Fruit fly (Drosophila melanogaster) whole organism, embryonic: ENCODE measurements around the gene SCCRO.

Source experiments
- Bdp1 ChIP-seq: fragments of 200-800 bp; sonication (Bioruptor generic); optimal IDR thresholded peaks from 3 replicates; lab custom pipeline; 2016; ENCODE audit warnings: missing biosample characterization, missing genetic modification characterization
- BtbVII ChIP-seq: fragments of 200-800 bp; sonication (Bioruptor generic); optimal IDR thresholded peaks from 3 replicates; lab custom pipeline; 2017; ENCODE audit warnings: missing biosample characterization, mild to moderate bottlenecking, missing genetic modification characterization
- CG10979 ChIP-seq: fragments of 200-800 bp; sonication (Bioruptor generic); optimal IDR thresholded peaks from 2 replicates; lab custom pipeline; 2018; ENCODE audit warnings: missing biosample characterization, mild to moderate bottlenecking, missing genetic modification characterization, moderate library complexity
- CG11085 ChIP-seq: fragments of 200-800 bp; sonication (Bioruptor generic); IDR thresholded peaks from 2 replicates; pipeline ENCODE4 v1.3.6; 2022; ENCODE audit warnings: missing biosample characterization, missing genetic modification characterization
- CG11093 ChIP-seq: fragments of 200-800 bp; sonication (Bioruptor generic); IDR thresholded peaks from 3 replicates; pipeline ENCODE4 v1.3.6; 2022; ENCODE audit warnings: missing biosample characterization, missing genetic modification characterization
- CG11696 ChIP-seq: fragments of 200-800 bp; sonication (Bioruptor generic); IDR thresholded peaks from 2 replicates; pipeline ENCODE4 v1.3.6; 2022; ENCODE audit warnings: missing biosample characterization, missing genetic modification characterization
- CG11723 ChIP-seq: fragments of 200-800 bp; sonication (Bioruptor generic); optimal IDR thresholded peaks from 2 replicates; lab custom pipeline; 2017; ENCODE audit warnings: missing biosample characterization, mild to moderate bottlenecking, missing genetic modification characterization
- CG14667 ChIP-seq: fragments of 200-800 bp; sonication (Bioruptor generic); IDR thresholded peaks from 2 replicates; pipeline ENCODE4 v1.3.6; 2022; ENCODE audit warnings: missing biosample characterization, missing genetic modification characterization
- CG14860 ChIP-seq: fragments of 200-800 bp; sonication (Bioruptor generic); IDR thresholded peaks from 3 replicates; pipeline ENCODE4 v1.3.6; 2022; ENCODE audit warnings: missing biosample characterization, missing genetic modification characterization; ENCODE audit not compliant: partially characterized antibody
- CG16813 ChIP-seq: fragments of 200-800 bp; sonication (Bioruptor generic); IDR thresholded peaks from 3 replicates; pipeline ENCODE4 v1.3.6; 2022; ENCODE audit warnings: missing biosample characterization, missing genetic modification characterization; ENCODE audit not compliant: partially characterized antibody
- CG2875 ChIP-seq: fragments of 200-800 bp; sonication (Bioruptor generic); optimal IDR thresholded peaks from 2 replicates; lab custom pipeline; 2017; ENCODE audit warnings: missing biosample characterization, mild to moderate bottlenecking, missing genetic modification characterization, missing genetic modification reagents
- CG3163 ChIP-seq: fragments of 200-800 bp; sonication (Bioruptor generic); optimal IDR thresholded peaks from 3 replicates; lab custom pipeline; 2016; ENCODE audit warnings: missing biosample characterization, missing genetic modification characterization
- CG33213 ChIP-seq: fragments of 200-800 bp; sonication (Bioruptor generic); optimal IDR thresholded peaks from 3 replicates; lab custom pipeline; 2016; ENCODE audit warnings: missing biosample characterization, missing genetic modification characterization
- CG4707 ChIP-seq: fragments of 200-800 bp; sonication (Bioruptor generic); optimal IDR thresholded peaks from 2 replicates; lab custom pipeline; 2018; ENCODE audit warnings: missing biosample characterization, mild to moderate bottlenecking, missing genetic modification characterization, moderate library complexity
- CG7372 ChIP-seq: fragments of 200-800 bp; sonication (Bioruptor generic); IDR thresholded peaks from 2 replicates; pipeline ENCODE4 v1.3.6; 2022; ENCODE audit warnings: missing biosample characterization, missing genetic modification characterization
- CG8281 ChIP-seq: fragments of 200-800 bp; sonication (Bioruptor generic); optimal IDR thresholded peaks from 2 replicates; lab custom pipeline; 2018; ENCODE audit warnings: missing biosample characterization, mild to moderate bottlenecking, missing genetic modification characterization, moderate library complexity
- CG8478 ChIP-seq: fragments of >200 bp; optimal IDR thresholded peaks from 2 replicates; lab custom pipeline; 2018
- CG9817 ChIP-seq: fragments of 200-800 bp; sonication (Bioruptor generic); optimal IDR thresholded peaks from 2 replicates; lab custom pipeline; 2018; ENCODE audit warnings: missing biosample characterization, mild to moderate bottlenecking, missing genetic modification characterization, moderate library complexity
- ERR ChIP-seq: fragments of 200-800 bp; sonication (Bioruptor generic); optimal IDR thresholded peaks from 2 replicates; lab custom pipeline; 2016; ENCODE audit warnings: missing biosample characterization, missing genetic modification characterization
- Ets97D ChIP-seq: fragments of 200-800 bp; sonication (Bioruptor generic); optimal IDR thresholded peaks from 3 replicates; lab custom pipeline; 2016; ENCODE audit warnings: missing biosample characterization, missing genetic modification characterization
- HmgZ ChIP-seq: fragments of 200-800 bp; sonication (Bioruptor generic); optimal IDR thresholded peaks from 2 replicates; lab custom pipeline; 2018; ENCODE audit warnings: missing biosample characterization, mild to moderate bottlenecking, missing genetic modification characterization
- Mes4 ChIP-seq: fragments of 200-800 bp; sonication (Bioruptor generic); optimal IDR thresholded peaks from 2 replicates; lab custom pipeline; 2016; ENCODE audit warnings: missing biosample characterization, missing genetic modification characterization
- Six4 ChIP-seq: fragments of 200-800 bp; sonication (Bioruptor generic); optimal IDR thresholded peaks from 2 replicates; lab custom pipeline; 2016; ENCODE audit warnings: missing biosample characterization, missing genetic modification characterization
- Trl ChIP-seq, 3 experiments: fragments of >200 bp in 2 of 3; fragments of 200-800 bp in 1 of 3; sonication (Bioruptor generic) in 1 of 3; optimal IDR thresholded peaks; 2 replicates in 1 of 3; 3 replicates in 2 of 3; lab custom pipeline; 2016 to 2017; ENCODE audit warnings: missing biosample characterization in 1 of 3, missing genetic modification characterization in 1 of 3
- Usf ChIP-seq: fragments of 200-800 bp; sonication (Bioruptor generic); optimal IDR thresholded peaks from 2 replicates; lab custom pipeline; 2017; ENCODE audit warnings: missing genotype, missing biosample characterization, missing genetic modification characterization
- bab2 ChIP-seq: fragments of 200-800 bp; sonication (Bioruptor generic); optimal IDR thresholded peaks from 2 replicates; lab custom pipeline; 2016; ENCODE audit warnings: missing biosample characterization, missing genetic modification characterization
- bcd ChIP-seq: fragments of 200-800 bp; sonication (Bioruptor generic); optimal IDR thresholded peaks from 2 replicates; lab custom pipeline; 2017; ENCODE audit warnings: missing biosample characterization, mild to moderate bottlenecking, missing genetic modification characterization
- bigmax ChIP-seq: fragments of 200-800 bp; sonication (Bioruptor generic); optimal IDR thresholded peaks from 2 replicates; lab custom pipeline; 2018; ENCODE audit warnings: missing biosample characterization, mild to moderate bottlenecking, missing genetic modification characterization
- chinmo ChIP-seq: fragments of 200-800 bp; sonication (Bioruptor generic); IDR thresholded peaks from 4 replicates; pipeline ENCODE4 v1.3.6; 2022; ENCODE audit warnings: missing biosample characterization, missing genetic modification characterization; ENCODE audit not compliant: partially characterized antibody
- chn ChIP-seq: fragments of 200-800 bp; sonication (Bioruptor generic); optimal IDR thresholded peaks from 2 replicates; lab custom pipeline; 2016; ENCODE audit warnings: missing biosample characterization, missing genetic modification characterization
- croc ChIP-seq: fragments of 200-800 bp; sonication (Bioruptor generic); conservative IDR thresholded peaks from 3 replicates; pipeline ENCODE4 v1.3.6; 2022; ENCODE audit warnings: missing biosample characterization, missing genetic modification characterization
- dati ChIP-seq: fragments of 200-800 bp; sonication (Bioruptor generic); IDR thresholded peaks from 2 replicates; pipeline ENCODE4 v1.3.6; 2022; ENCODE audit warnings: missing biosample characterization, missing genetic modification characterization
- fd64A ChIP-seq: fragments of 200-800 bp; sonication (Bioruptor generic); optimal IDR thresholded peaks from 3 replicates; lab custom pipeline; 2018; ENCODE audit warnings: missing biosample characterization, mild to moderate bottlenecking, missing genetic modification characterization
- fd96Cb ChIP-seq: fragments of 200-800 bp; sonication (Bioruptor generic); optimal IDR thresholded peaks from 2 replicates; lab custom pipeline; 2018; ENCODE audit warnings: missing biosample characterization, mild to moderate bottlenecking, missing genetic modification characterization, moderate library complexity
- hkb ChIP-seq, 2 experiments: fragments of 200-800 bp in 1 of 2; fragments of >200 bp in 1 of 2; sonication (Bioruptor generic) in 1 of 2; IDR thresholded peaks in 1 of 2; optimal IDR thresholded peaks in 1 of 2; 2 replicates each; pipeline versions ENCODE4 v1.3.6 to Lab custom; 2017 to 2022; ENCODE audit warnings: missing biosample characterization in 1 of 2, missing genetic modification characterization in 1 of 2
- lab ChIP-seq: fragments of 200-800 bp; sonication (Bioruptor generic); optimal IDR thresholded peaks from 3 replicates; lab custom pipeline; 2017; ENCODE audit warnings: missing biosample characterization, missing genetic modification characterization, mild to moderate bottlenecking, moderate library complexity, missing genetic modification reagents
- nom ChIP-seq: fragments of 200-800 bp; sonication (Bioruptor generic); optimal IDR thresholded peaks from 2 replicates; lab custom pipeline; 2017; ENCODE audit warnings: missing biosample characterization, missing genetic modification characterization, mild to moderate bottlenecking, moderate library complexity, missing genetic modification reagents
- p53 ChIP-seq: fragments of 200-800 bp; sonication (Bioruptor generic); optimal IDR thresholded peaks from 2 replicates; lab custom pipeline; 2016; ENCODE audit warnings: missing biosample characterization, missing genetic modification characterization
- pros ChIP-seq: fragments of 200-800 bp; sonication (Bioruptor generic); optimal IDR thresholded peaks from 3 replicates; lab custom pipeline; 2019; ENCODE audit warnings: missing biosample characterization, mild to moderate bottlenecking, missing genetic modification characterization, moderate library complexity
- repo ChIP-seq: fragments of 200-800 bp; sonication (Bioruptor generic); optimal IDR thresholded peaks from 2 replicates; lab custom pipeline; 2016; ENCODE audit warnings: missing biosample characterization, missing genetic modification characterization
- rib ChIP-seq: fragments of 200-800 bp; sonication (Bioruptor generic); IDR thresholded peaks from 2 replicates; pipeline ENCODE4 v1.3.6; 2022; ENCODE audit warnings: missing biosample characterization, missing genetic modification characterization
- sc ChIP-seq, 3 experiments: fragments of >200 bp in 2 of 3; fragments of 200-800 bp in 1 of 3; sonication (Bioruptor generic) in 1 of 3; optimal IDR thresholded peaks; 2 replicates in 2 of 3; 3 replicates in 1 of 3; lab custom pipeline; 2017; ENCODE audit warnings: mild to moderate bottlenecking in 1 of 3, missing biosample characterization in 1 of 3, missing genetic modification characterization in 1 of 3, missing genetic modification reagents in 1 of 3
- sens ChIP-seq: fragments of 200-800 bp; sonication (Bioruptor generic); peaks from one replicate; lab custom pipeline; 2016; ENCODE audit warnings: missing biosample characterization, missing genetic modification characterization
- shn ChIP-seq: fragments of 200-800 bp; sonication (Bioruptor generic); optimal IDR thresholded peaks from 3 replicates; lab custom pipeline; 2016; ENCODE audit warnings: missing biosample characterization, missing genetic modification characterization
- sima ChIP-seq: fragments of 200-800 bp; sonication (Bioruptor generic); optimal IDR thresholded peaks from 2 replicates; lab custom pipeline; 2016; ENCODE audit warnings: missing biosample characterization, missing genetic modification characterization
- slp2 ChIP-seq: fragments of 200-800 bp; sonication (Bioruptor generic); optimal IDR thresholded peaks from 2 replicates; lab custom pipeline; 2016; ENCODE audit warnings: missing biosample characterization, missing genetic modification characterization
- sqz ChIP-seq: fragments of 200-800 bp; sonication (Bioruptor generic); optimal IDR thresholded peaks from 3 replicates; lab custom pipeline; 2018; ENCODE audit warnings: missing biosample characterization, mild to moderate bottlenecking, missing genetic modification characterization
- stc ChIP-seq: fragments of 200-800 bp; sonication (Bioruptor generic); IDR thresholded peaks from 2 replicates; pipeline ENCODE4 v1.3.6; 2022; ENCODE audit warnings: missing biosample characterization, missing genetic modification characterization
- trem ChIP-seq: fragments of 200-800 bp; optimal IDR thresholded peaks from 3 replicates; lab custom pipeline; 2019; ENCODE audit warnings: missing biosample characterization, mild to moderate bottlenecking, missing genetic modification characterization, moderate library complexity

The SCCRO gene

dm6 chr3L:15566484-15566955 lies 3.3 kb downstream of the SCCRO start (continued):
- no peak for TF ChIP-seq CG14860
- TF ChIP-seq CG8281 = peak; percentile 55
- TF ChIP-seq bigmax (GFP tag; lab: Kevin White, UChicago) = no peak
- TF ChIP-seq pros (GFP tag; lab: Kevin White, UChicago) = peak; percentile 23
- TF ChIP-seq sens = peak; percentile 88
- peak; percentile 88; the same call in 1 of the 2 replicates for TF ChIP-seq rib (GFP tag; lab: Robert Waterston, UW)
- TF ChIP-seq CG11093 (GFP tag; lab: Robert Waterston, UW) = 0 out of 3 replicates have a peak, but pooled peaks have one; percentile 25
- peak; percentile 70 for TF ChIP-seq CG4707
- no peak for TF ChIP-seq chn (GFP tag; lab: Kevin White, UChicago)
- peak; percentile 75 for TF ChIP-seq Mes4 (GFP tag; lab: Kevin White, UChicago)
- no peak for TF ChIP-seq trem
- TF ChIP-seq fd96Cb (tag; lab: Kevin White, UChicago) = no peak
- TF ChIP-seq Six4 (GFP tag; lab: Kevin White, UChicago) = no peak
- TF ChIP-seq croc (GFP tag; lab: Robert Waterston, UW) = no peak
- TF ChIP-seq CG14667 = no peak
- no peak for TF ChIP-seq nom (GFP tag; lab: Kevin White, UChicago)
- TF ChIP-seq fd64A (GFP tag; lab: Kevin White, UChicago) = peak; percentile 85
- peak; percentile 3 for TF ChIP-seq Bdp1 (GFP tag; lab: Kevin White, UChicago)
- TF ChIP-seq CG11085 (GFP tag; lab: Robert Waterston, UW) = no peak
- TF ChIP-seq CG2875 (GFP tag; lab: Kevin White, UChicago) = peak; percentile 78
- no peak for TF ChIP-seq CG8478 (lab: Kevin White, UChicago)
- TF ChIP-seq sc (optimal IDR thresholded peaks at IDR 0.05; lab: Kevin White, UChicago) = no peak
- TF ChIP-seq sc (GFP tag; optimal IDR thresholded peaks at IDR 0.05; lab: Kevin White, UChicago) = no peak
- peak; percentile 87 for TF ChIP-seq BtbVII (GFP tag; lab: Kevin White, UChicago)
- 0 out of 2 replicates have a peak, but pooled peaks have one; percentile 17 for TF ChIP-seq stc (GFP tag; lab: Robert Waterston, UW)
- TF ChIP-seq CG11696 (GFP tag; lab: Robert Waterston, UW) = peak; percentile 52; the same call in 1 of the 2 replicates
- peak; percentile 44 for TF ChIP-seq CG10979 (tag; lab: Kevin White, UChicago)
- peak; percentile 48 for TF ChIP-seq bcd (GFP tag; lab: Kevin White, UChicago)
- 0 out of 4 replicates have a peak, but pooled peaks have one; percentile 44 for TF ChIP-seq chinmo (GFP tag; lab: Robert Waterston, UW)
- peak; percentile 67 for TF ChIP-seq CG33213 (GFP tag; lab: Kevin White, UChicago)
- TF ChIP-seq bab2 (GFP tag; lab: Kevin White, UChicago) = peak; percentile 74
- TF ChIP-seq slp2 (GFP tag; lab: Kevin White, UChicago) = peak; percentile 33
- no peak for TF ChIP-seq repo
- TF ChIP-seq p53 (GFP tag; lab: Kevin White, UChicago) = peak; percentile 11
- TF ChIP-seq sqz (GFP tag; lab: Kevin White, UChicago) = no peak
- peak; percentile 85 for TF ChIP-seq HmgZ (tag; lab: Kevin White, UChicago)
- peak; percentile 7 for TF ChIP-seq ERR
- no peak for TF ChIP-seq shn (GFP tag; lab: Kevin White, UChicago)
- no peak for TF ChIP-seq hkb (optimal IDR thresholded peaks at IDR 0.05; lab: Kevin White, UChicago)
- peak; percentile 59 for TF ChIP-seq hkb (GFP tag; IDR thresholded peaks at IDR 0.05; lab: Robert Waterston, UW)
- TF ChIP-seq CG3163 (GFP tag; lab: Kevin White, UChicago) = peak; percentile 19
- peak; percentile 36 for TF ChIP-seq CG9817 (tag; lab: Kevin White, UChicago)
- no peak for TF ChIP-seq Usf (GFP tag; lab: Kevin White, UChicago)
- TF ChIP-seq Trl (optimal IDR thresholded peaks at IDR 0.05; lab: Kevin White, UChicago) = peak in 1 of 2 experiments; percentile 15
- peak; percentile 46 for TF ChIP-seq Trl (GFP tag; optimal IDR thresholded peaks at IDR 0.05; lab: Kevin White, UChicago)
- TF ChIP-seq CG11723 (GFP tag; lab: Kevin White, UChicago) = no peak
- no peak for TF ChIP-seq CG7372 (GFP tag; lab: Robert Waterston, UW)
- peak; percentile 89 for TF ChIP-seq lab (GFP tag; lab: Kevin White, UChicago)
- no peak for TF ChIP-seq dati (GFP tag; lab: Robert Waterston, UW)
- no peak for TF ChIP-seq sima (GFP tag; lab: Kevin White, UChicago)
- no peak for TF ChIP-seq Ets97D (GFP tag; lab: Kevin White, UChicago)
- no peak for TF ChIP-seq CG16813 (GFP tag; lab: Robert Waterston, UW)
